Fruit fly (Drosophila melanogaster): ENCODE data around the gene gce.

- TF ChIP-seq CG8478 (optimal IDR thresholded peaks at IDR 0.05) (no peak), pan (optimal IDR thresholded peaks at IDR 0.05) (no peak), Dll (optimal IDR thresholded peaks at IDR 0.05) (no peak)
These were observed 44.5 kb downstream of the gce start, which contains the start of gene CG9123 for dm6 chrX:15342017-15342416.

All from whole organism.